Worm (Caenorhabditis elegans) whole organism, mixed stage, embryonic: ENCODE results near the gene R09F10.5.

Experiments used
- M03D4.4 ChIP-seq: sonication (generic microtip); optimal IDR thresholded peaks from 2 replicates; lab custom pipeline; 2017; ENCODE audit warnings: mild to moderate bottlenecking, missing genetic modification characterization, missing compliant biosample characterization
- ceh-39 ChIP-seq: fragments of 150-350 bp; optimal IDR thresholded peaks from 2 replicates; lab custom pipeline; 2014; ENCODE audit warnings: missing biosample characterization, missing genetic modification characterization
- ceh-83 ChIP-seq: fragments of 200-800 bp; sonication (Bioruptor generic); optimal IDR thresholded peaks from 2 replicates; lab custom pipeline; 2018; ENCODE audit warnings: mild to moderate bottlenecking, missing genetic modification characterization, missing compliant biosample characterization
- elt-3 ChIP-seq: fragments of 150-350 bp; optimal IDR thresholded peaks from 2 replicates; lab custom pipeline; 2014; ENCODE audit warnings: missing biosample characterization, missing genetic modification characterization
- flh-1 ChIP-seq: fragments of 200-800 bp; sonication (Bioruptor generic); optimal IDR thresholded peaks from 2 replicates; lab custom pipeline; 2018; ENCODE audit warnings: mild to moderate bottlenecking, missing genetic modification characterization, moderate library complexity, missing compliant biosample characterization
- ham-2 ChIP-seq: fragments of 200-800 bp; sonication (Bioruptor generic); optimal IDR thresholded peaks from 2 replicates; lab custom pipeline; 2018; ENCODE audit warnings: mild to moderate bottlenecking, missing genetic modification characterization, missing compliant biosample characterization
- hlh-1 ChIP-seq: fragments of 150-350 bp; optimal IDR thresholded peaks from 2 replicates; lab custom pipeline; 2014; ENCODE audit warnings: missing biosample characterization, missing genetic modification reagents, missing genetic modification characterization
- lin-13 ChIP-seq: fragments of 150-350 bp; optimal IDR thresholded peaks from 2 replicates; lab custom pipeline; 2014; ENCODE audit warnings: missing biosample characterization, missing genetic modification characterization
- lin-32 ChIP-seq: fragments of 200-800 bp; sonication (Bioruptor generic); optimal IDR thresholded peaks from 2 replicates; lab custom pipeline; 2018; ENCODE audit warnings: mild to moderate bottlenecking, missing genetic modification characterization, missing compliant biosample characterization
- lsy-2 ChIP-seq: fragments of 150-350 bp; optimal IDR thresholded peaks from 2 replicates; lab custom pipeline; 2014; ENCODE audit warnings: missing biosample characterization, missing genetic modification characterization
- mab-5 ChIP-seq: fragments of 150-350 bp; optimal IDR thresholded peaks from 2 replicates; lab custom pipeline; 2014; ENCODE audit warnings: missing biosample characterization, missing genetic modification characterization
- mep-1 ChIP-seq: fragments of 150-350 bp; optimal IDR thresholded peaks from 2 replicates; lab custom pipeline; 2017; ENCODE audit warnings: missing biosample characterization, missing genetic modification reagents, missing genetic modification characterization, inconsistent platforms
- mls-2 ChIP-seq: sonication (generic microtip); optimal IDR thresholded peaks from 2 replicates; lab custom pipeline; 2016; ENCODE audit warnings: mild to moderate bottlenecking, missing genetic modification characterization, moderate library complexity, missing compliant biosample characterization
- nhr-12 ChIP-seq: fragments of 150-350 bp; optimal IDR thresholded peaks from 2 replicates; lab custom pipeline; 2014; ENCODE audit warnings: missing biosample characterization, missing genetic modification characterization
- nhr-2 ChIP-seq: fragments of 150-350 bp; optimal IDR thresholded peaks from 2 replicates; lab custom pipeline; 2014; ENCODE audit warnings: missing biosample characterization, missing genetic modification characterization
- nhr-237 ChIP-seq: fragments of 150-350 bp; optimal IDR thresholded peaks from 2 replicates; lab custom pipeline; 2014; ENCODE audit warnings: missing biosample characterization, missing genetic modification characterization
- pha-4 ChIP-seq: fragments of 150-350 bp; optimal IDR thresholded peaks from 2 replicates; lab custom pipeline; 2018; ENCODE audit warnings: missing biosample characterization, missing genetic modification reagents, missing genetic modification characterization
- snpc-4 ChIP-seq: fragments of 150-350 bp; optimal IDR thresholded peaks from 2 replicates; lab custom pipeline; 2014; ENCODE audit warnings: missing biosample characterization, missing genetic modification characterization
- sptf-1 ChIP-seq: sonication (generic microtip); optimal IDR thresholded peaks from 2 replicates; lab custom pipeline; 2017; ENCODE audit warnings: mild to moderate bottlenecking, missing genetic modification characterization, moderate library complexity, missing compliant biosample characterization
- tbx-8 ChIP-seq: fragments of 200-800 bp; sonication (Bioruptor generic); optimal IDR thresholded peaks from 2 replicates; lab custom pipeline; 2018; ENCODE audit warnings: mild to moderate bottlenecking, missing genetic modification characterization, moderate library complexity, missing compliant biosample characterization
- unc-62 ChIP-seq: fragments of 150-350 bp; optimal IDR thresholded peaks from 2 replicates; lab custom pipeline; 2014; ENCODE audit warnings: missing biosample characterization, missing genetic modification reagents, missing genetic modification characterization
- ztf-11 ChIP-seq: fragments of 150-350 bp; optimal IDR thresholded peaks from 2 replicates; lab custom pipeline; 2014; ENCODE audit warnings: missing biosample characterization, missing genetic modification characterization

R09F10.5 gene

DNA sequence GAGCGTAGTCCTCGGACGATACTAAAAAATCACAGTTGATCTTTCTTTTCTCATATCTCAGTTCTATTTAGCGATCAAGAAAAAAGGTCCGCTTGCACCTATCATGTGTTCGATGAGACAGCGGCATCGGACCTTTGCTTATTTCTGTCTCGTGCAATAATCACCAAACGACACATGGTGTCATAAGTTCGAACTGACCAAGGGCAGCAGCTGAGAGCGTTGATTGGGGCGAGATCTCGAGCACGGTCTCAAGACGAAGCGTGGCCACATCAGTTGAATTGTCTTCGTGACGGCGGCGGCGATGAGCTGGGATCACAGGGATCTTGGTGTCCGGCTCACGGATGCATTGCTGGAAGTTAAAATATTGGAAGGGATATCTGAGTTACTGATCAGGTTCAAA lies 44.8 kb downstream of the R09F10.5 start:
- peak; percentile 30 for TF ChIP-seq hlh-1 (tag; lab: Kevin White, UChicago)
- TF ChIP-seq ceh-83 (GFP tag; lab: Kevin White, UChicago) = no peak
- TF ChIP-seq, all 35 proteins: peak for 1

DNA sequence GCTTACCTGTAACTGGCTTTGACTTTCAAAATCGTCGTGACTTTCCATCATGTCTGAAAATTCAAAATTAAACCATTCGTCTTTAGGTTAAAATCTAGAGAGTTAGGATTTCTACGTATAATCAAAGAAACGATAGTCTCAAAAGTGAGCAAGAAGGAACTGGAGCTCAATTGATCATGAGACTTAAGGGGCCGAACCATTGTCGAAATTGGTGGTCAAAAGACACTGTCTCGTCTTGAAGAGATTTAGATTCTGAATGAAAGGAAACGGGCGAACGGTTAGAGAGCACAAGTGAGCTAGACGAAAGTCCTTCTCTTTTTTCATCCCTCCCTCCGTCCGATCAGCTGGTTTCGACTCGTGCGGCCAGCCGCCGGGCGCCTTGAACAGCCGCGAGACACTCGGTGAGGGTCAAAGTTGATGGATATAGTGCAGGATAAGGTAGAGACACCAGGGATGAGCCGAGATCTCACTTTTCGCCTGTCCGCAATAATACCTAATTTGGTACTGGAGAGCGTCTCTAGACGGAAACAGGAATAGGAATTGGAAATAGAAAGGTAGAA lies 46.3 kb downstream of the R09F10.5 start, which contains the start of gene M60.7:
TSS of gene M60.7 (minus strand) at position 51 of the 560 bp plus-strand sequence.
- no peak for TF ChIP-seq hlh-1 (tag; lab: Kevin White, UChicago)
- no peak for TF ChIP-seq nhr-12
- no peak for TF ChIP-seq lin-32
- TF ChIP-seq flh-1 (GFP tag; lab: Kevin White, UChicago) = no peak
- no peak for TF ChIP-seq mab-5
- TF ChIP-seq mls-2 (tag; lab: Kevin White, UChicago) = no peak
- TF ChIP-seq elt-3 (tag; lab: Kevin White, UChicago) = no peak
- TF ChIP-seq sptf-1 (tag; lab: Kevin White, UChicago) = no peak
- TF ChIP-seq mep-1 (tag; lab: Kevin White, UChicago) = no peak
- no peak for TF ChIP-seq nhr-2 (tag; lab: Kevin White, UChicago)
- TF ChIP-seq tbx-8 = no peak

- TF ChIP-seq snpc-4 (tag; lab: Kevin White, UChicago) (no peak), ceh-83 (GFP tag; lab: Kevin White, UChicago) (no peak), unc-62 (GFP tag; lab: Kevin White, UChicago) (no peak), pha-4 (tag; lab: Kevin White, UChicago) (no peak), nhr-2 (tag; lab: Kevin White, UChicago) (no peak), lsy-2 (tag; lab: Kevin White, UChicago) (no peak), ceh-39 (tag; lab: Kevin White, UChicago) (no peak), ztf-11 (no peak), nhr-237 (tag; lab: Kevin White, UChicago) (no peak), M03D4.4 (tag; lab: Kevin White, UChicago) (no peak), nhr-12 (no peak), lin-13 (tag; lab: Kevin White, UChicago) (no peak), ham-2 (GFP tag; lab: Kevin White, UChicago) (no peak)
Measured at ce11 chrX:8257687-8258086, 49.8 kb downstream of the R09F10.5 start.
